Worm (Caenorhabditis elegans) whole organism, young adult: Measurements from ENCODE around the gene cth-2.
"Not testable (repeated sequence)": the region's sequence is repeated elsewhere in the genome, so short reads cannot be mapped to it uniquely, and the experiment has no call there.

ENCODE experiments used
- B0035.1 ChIP-seq: sonication (generic microtip); optimal IDR thresholded peaks from 2 replicates; lab custom pipeline; 2016; ENCODE audit warnings: missing genetic modification characterization, mild to moderate bottlenecking, missing compliant biosample characterization, missing genotype, missing genetic modification reagents
- C17E4.6 ChIP-seq: fragments of 200-800 bp; sonication (Bioruptor generic); IDR thresholded peaks from 2 replicates; pipeline ENCODE4 v1.3.6; 2022; ENCODE audit warnings: missing genetic modification reagents, missing genetic modification characterization, missing compliant biosample characterization
- F22D6.2 ChIP-seq: sonication (generic microtip); optimal IDR thresholded peaks from 2 replicates; lab custom pipeline; 2016; ENCODE audit warnings: mild to moderate bottlenecking, missing genetic modification characterization, missing compliant biosample characterization
- T26A5.8 ChIP-seq: sonication (generic microtip); optimal IDR thresholded peaks from 2 replicates; lab custom pipeline; 2016; ENCODE audit warnings: missing genetic modification characterization, missing compliant biosample characterization
- Y53G8AR.9 ChIP-seq: fragments of 200-800 bp; sonication (Bioruptor generic); conservative IDR thresholded peaks from 2 replicates; pipeline ENCODE4 v1.3.6; 2022; ENCODE audit warnings: missing genetic modification reagents, missing genetic modification characterization, missing compliant biosample characterization
- ama-1 ChIP-seq, 3 experiments: fragments of 150-350 bp in 1 of 3; sonication (generic microtip) in 2 of 3; optimal IDR thresholded peaks; 2 replicates each; lab custom pipeline; 2014 to 2018; ENCODE audit warnings: missing biosample characterization in 2 of 3, missing genetic modification characterization in 2 of 3, missing genetic modification reagents in 2 of 3
- aptf-2 ChIP-seq: fragments of 200-800 bp; sonication (Bioruptor generic); conservative IDR thresholded peaks from 2 replicates; pipeline ENCODE4 v1.3.6; 2022; ENCODE audit warnings: missing genetic modification reagents, missing genetic modification characterization, missing compliant biosample characterization
- atf-7 ChIP-seq: sonication (generic microtip); optimal IDR thresholded peaks from 2 replicates; lab custom pipeline; 2017; ENCODE audit warnings: mild to moderate bottlenecking, missing genetic modification characterization, missing compliant biosample characterization
- attf-6 ChIP-seq: fragments of 200-800 bp; sonication (Bioruptor generic); IDR thresholded peaks from 2 replicates; pipeline ENCODE4 v1.3.6; 2022; ENCODE audit warnings: missing genetic modification reagents, missing genetic modification characterization, missing compliant biosample characterization
- bed-1 ChIP-seq: fragments of 200-800 bp; sonication (Bioruptor generic); IDR thresholded peaks from 2 replicates; pipeline ENCODE4 v1.3.6; 2022; ENCODE audit warnings: missing genetic modification reagents, missing genetic modification characterization, missing compliant biosample characterization
- cebp-1 ChIP-seq, 2 experiments: fragments of 200-800 bp in 1 of 2; sonication (Bioruptor generic) in 1 of 2; sonication (generic microtip) in 1 of 2; IDR thresholded peaks in 1 of 2; optimal IDR thresholded peaks in 1 of 2; 2 replicates each; pipeline versions ENCODE4 v1.3.6 to Lab custom; 2017 to 2022; ENCODE audit warnings: missing compliant biosample characterization in 2 of 2, missing genetic modification characterization in 2 of 2, mild to moderate bottlenecking in 1 of 2, missing genetic modification reagents in 1 of 2, moderate library complexity in 1 of 2
- ceh-27 ChIP-seq: fragments of 200-800 bp; sonication (Bioruptor generic); optimal IDR thresholded peaks from 2 replicates; lab custom pipeline; 2018; ENCODE audit warnings: mild to moderate bottlenecking, missing genetic modification characterization, moderate library complexity, missing compliant biosample characterization
- ceh-91 ChIP-seq: fragments of 200-800 bp; sonication (Bioruptor generic); IDR thresholded peaks from 2 replicates; pipeline ENCODE4 v1.3.6; 2022; ENCODE audit warnings: missing genetic modification reagents, missing genetic modification characterization, missing compliant biosample characterization
- chd-7 ChIP-seq: sonication (generic microtip); optimal IDR thresholded peaks from 2 replicates; lab custom pipeline; 2016; ENCODE audit warnings: mild to moderate bottlenecking, missing genetic modification characterization, moderate library complexity, missing compliant biosample characterization
- dpff-1 ChIP-seq: sonication (generic microtip); optimal IDR thresholded peaks from 2 replicates; lab custom pipeline; 2017; ENCODE audit warnings: mild to moderate bottlenecking, missing genetic modification characterization, missing compliant biosample characterization
- ekl-4 ChIP-seq: fragments of 200-800 bp; sonication (Bioruptor generic); IDR thresholded peaks from 2 replicates; pipeline ENCODE4 v1.3.6; 2022; ENCODE audit warnings: missing genetic modification reagents, missing genetic modification characterization, missing compliant biosample characterization
- hmg-1.2 ChIP-seq: fragments of 200-800 bp; sonication (Bioruptor generic); IDR thresholded peaks from 2 replicates; pipeline ENCODE4 v1.3.6; 2022; ENCODE audit warnings: missing genetic modification reagents, missing genetic modification characterization, missing compliant biosample characterization
- hsf-1 ChIP-seq: fragments of 200-800 bp; sonication (Bioruptor generic); IDR thresholded peaks from 2 replicates; pipeline ENCODE4 v1.3.6; 2022; ENCODE audit warnings: missing genetic modification reagents, missing genetic modification characterization, missing compliant biosample characterization
- lin-26 ChIP-seq: fragments of 200-800 bp; sonication (Bioruptor generic); IDR thresholded peaks from 2 replicates; pipeline ENCODE4 v1.3.6; 2022; ENCODE audit warnings: missing genetic modification reagents, missing genetic modification characterization, missing compliant biosample characterization
- lin-35 ChIP-seq, 3 experiments: fragments of 150-350 bp in 2 of 3; sonication (generic microtip) in 1 of 3; optimal IDR thresholded peaks; 2 replicates each; lab custom pipeline; 2014 to 2018; ENCODE audit warnings: missing biosample characterization in 3 of 3, missing genetic modification characterization in 3 of 3, missing genetic modification reagents in 3 of 3
- lin-54 ChIP-seq: fragments of 200-800 bp; sonication (Bioruptor generic); optimal IDR thresholded peaks from 2 replicates; lab custom pipeline; 2018; ENCODE audit warnings: mild to moderate bottlenecking, missing genetic modification characterization, missing compliant biosample characterization
- lir-1 ChIP-seq: fragments of 200-800 bp; sonication (Bioruptor generic); conservative IDR thresholded peaks from 2 replicates; pipeline ENCODE4 v1.3.6; 2022; ENCODE audit warnings: missing genetic modification reagents, missing genetic modification characterization, missing compliant biosample characterization
- lsy-27 ChIP-seq: sonication (generic microtip); optimal IDR thresholded peaks from 2 replicates; lab custom pipeline; 2017; ENCODE audit warnings: missing genetic modification characterization, mild to moderate bottlenecking, missing compliant biosample characterization, antibody characterized with exemption, missing genotype, borderline replicate concordance; ENCODE audit not compliant: insufficient read depth
- madf-6 ChIP-seq: fragments of 200-800 bp; sonication (Bioruptor generic); IDR thresholded peaks from 2 replicates; pipeline ENCODE4 v1.3.6; 2022; ENCODE audit warnings: missing genetic modification reagents, missing genetic modification characterization, missing compliant biosample characterization
- madf-8 ChIP-seq: fragments of 200-800 bp; sonication (Bioruptor generic); conservative IDR thresholded peaks from 2 replicates; pipeline ENCODE4 v1.3.6; 2022; ENCODE audit warnings: missing genetic modification reagents, missing genetic modification characterization, missing compliant biosample characterization
- mcd-1 ChIP-seq: fragments of 200-800 bp; sonication (Bioruptor generic); IDR thresholded peaks from 2 replicates; pipeline ENCODE4 v1.3.6; 2022; ENCODE audit warnings: missing genetic modification reagents, missing genetic modification characterization, missing compliant biosample characterization
- mes-4 ChIP-seq: sonication (generic microtip); optimal IDR thresholded peaks from 2 replicates; lab custom pipeline; 2016; ENCODE audit warnings: missing genotype, missing genetic modification characterization, missing compliant biosample characterization
- nfyb-1 ChIP-seq: fragments of 200-800 bp; sonication (Bioruptor generic); IDR thresholded peaks from 2 replicates; pipeline ENCODE4 v1.3.6; 2022; ENCODE audit warnings: missing genetic modification reagents, missing genetic modification characterization, missing compliant biosample characterization
- pbrm-1 ChIP-seq: fragments of 200-800 bp; sonication (Bioruptor generic); IDR thresholded peaks from 2 replicates; pipeline ENCODE4 v1.3.6; 2022; ENCODE audit warnings: missing genetic modification reagents, missing genetic modification characterization, missing compliant biosample characterization
- repo-1 ChIP-seq: sonication (generic microtip); optimal IDR thresholded peaks from 2 replicates; lab custom pipeline; 2017; ENCODE audit warnings: mild to moderate bottlenecking, missing genetic modification characterization, missing compliant biosample characterization
- rpc-1 ChIP-seq, 2 experiments: fragments of 150-350 bp in 1 of 2; sonication (generic microtip) in 1 of 2; optimal IDR thresholded peaks; 2 replicates each; lab custom pipeline; 2014 to 2018; ENCODE audit warnings: missing biosample characterization in 1 of 2, missing genetic modification characterization in 1 of 2, missing genetic modification reagents in 1 of 2, missing genotype in 1 of 2
- sdz-38 ChIP-seq: sonication (generic microtip); optimal IDR thresholded peaks from 2 replicates; lab custom pipeline; 2016; ENCODE audit warnings: missing genotype, missing genetic modification characterization, missing compliant biosample characterization
- somi-1 ChIP-seq: fragments of 200-800 bp; sonication (Bioruptor generic); optimal IDR thresholded peaks from 2 replicates; lab custom pipeline; 2018; ENCODE audit warnings: mild to moderate bottlenecking, missing genetic modification characterization, missing compliant biosample characterization
- unc-130 ChIP-seq: sonication (generic microtip); optimal IDR thresholded peaks from 2 replicates; lab custom pipeline; 2016; ENCODE audit warnings: missing genetic modification reagents, missing genetic modification characterization, missing compliant biosample characterization
- zfh-2 ChIP-seq: fragments of 200-800 bp; sonication (Bioruptor generic); conservative IDR thresholded peaks from 2 replicates; pipeline ENCODE4 v1.3.6; 2022; ENCODE audit warnings: missing genetic modification reagents, missing genetic modification characterization, missing compliant biosample characterization
- zim-3 ChIP-seq: sonication (generic microtip); optimal IDR thresholded peaks from 2 replicates; lab custom pipeline; 2017; ENCODE audit warnings: mild to moderate bottlenecking, missing genetic modification characterization, moderate library complexity, missing compliant biosample characterization
- ztf-22 ChIP-seq: fragments of 200-800 bp; sonication (Bioruptor generic); optimal IDR thresholded peaks from 2 replicates; lab custom pipeline; 2018; ENCODE audit warnings: mild to moderate bottlenecking, missing genetic modification characterization, moderate library complexity, missing compliant biosample characterization
- ztf-28 ChIP-seq: fragments of 200-800 bp; sonication (Bioruptor generic); IDR thresholded peaks from 2 replicates; pipeline ENCODE4 v1.3.6; 2022; ENCODE audit warnings: missing genetic modification reagents, missing genetic modification characterization, missing compliant biosample characterization

cth-2 gene

ce11 chrII:7090852-7091251 is 33.1 kb upstream of the cth-2 start (continued):
- TF ChIP-seq lir-1 (GFP tag; lab: Robert Waterston, UW) (no peak), Y53G8AR.9 (GFP tag; lab: Robert Waterston, UW) (no peak), rpc-1 (optimal IDR thresholded peaks at IDR 0.05; lab: Kevin White, UChicago) (no peak), rpc-1 (tag; optimal IDR thresholded peaks at IDR 0.05; lab: Kevin White, UChicago) (no peak)

- no peak for TF ChIP-seq F22D6.2 (tag; lab: Kevin White, UChicago)
- TF ChIP-seq hmg-1.2 (GFP tag; lab: Robert Waterston, UW): peak; percentile 84
- TF ChIP-seq mes-4 (tag; lab: Kevin White, UChicago): no peak
- TF ChIP-seq zfh-2: no peak
- TF ChIP-seq lin-26 (GFP tag; lab: Robert Waterston, UW): no peak
- no peak for TF ChIP-seq somi-1
- no peak for TF ChIP-seq C17E4.6 (GFP tag; lab: Robert Waterston, UW)
- TF ChIP-seq unc-130: no peak
- TF ChIP-seq ceh-91 (GFP tag; lab: Robert Waterston, UW): no peak
- TF ChIP-seq, all 124 proteins: peak for 1
These were observed 32.3 kb upstream of the cth-2 start for ce11 chrII:7090085-7090484.

- peak; percentile 73 for TF ChIP-seq madf-6 (GFP tag; lab: Robert Waterston, UW)
- peak; percentile 54 for TF ChIP-seq madf-8 (GFP tag; lab: Robert Waterston, UW)
These were observed 30.5 kb upstream of the cth-2 start for ce11 chrII:7088283-7088682.

- TF ChIP-seq ztf-28 (GFP tag; lab: Robert Waterston, UW); ama-1 (optimal IDR thresholded peaks at IDR 0.05; lab: Kevin White, UChicago); ama-1 (GFP tag; optimal IDR thresholded peaks at IDR 0.05; lab: Kevin White, UChicago); mcd-1 (GFP tag; lab: Robert Waterston, UW): not testable (repeated sequence)
These were observed 26.3 kb upstream of the cth-2 start, which contains the start of the genes T02G5.14 and T02G5.15 for ce11 chrII:7084021-7084420. TSS of gene T02G5.14 (plus strand) at chrII:7084321. TSS of gene T02G5.15 (plus strand) at chrII:7084321.

- TF ChIP-seq Y53G8AR.9 (GFP tag; lab: Robert Waterston, UW) (peak; percentile 78), attf-6 (GFP tag; lab: Robert Waterston, UW) (no peak), ekl-4 (GFP tag; lab: Robert Waterston, UW) (0 out of 2 replicates have a peak, but pooled peaks have one; percentile 17), ama-1 (optimal IDR thresholded peaks at IDR 0.05; lab: Kevin White, UChicago) (peak; percentile 29), ama-1 (GFP tag; optimal IDR thresholded peaks at IDR 0.05; lab: Kevin White, UChicago) (no peak), madf-6 (GFP tag; lab: Robert Waterston, UW) (peak; percentile 29; the same call in 1 of the 2 replicates), atf-7 (tag; lab: Kevin White, UChicago) (no peak), T26A5.8 (tag; lab: Kevin White, UChicago) (no peak), ceh-27 (no peak), aptf-2 (GFP tag; lab: Robert Waterston, UW) (no peak), lsy-27 (tag; lab: Kevin White, UChicago) (no peak), lin-54 (GFP tag; lab: Kevin White, UChicago) (peak; percentile 5), repo-1 (peak; percentile 8), zim-3 (tag; lab: Kevin White, UChicago) (peak; percentile 74), hsf-1 (GFP tag; lab: Robert Waterston, UW) (no peak), dpff-1 (tag; lab: Kevin White, UChicago) (peak; percentile 75), pbrm-1 (GFP tag; lab: Robert Waterston, UW) (0 out of 2 replicates have a peak, but pooled peaks have one; percentile 15), nfyb-1 (peak; percentile 42; the same call in 1 of the 2 replicates), cebp-1 (GFP tag; IDR thresholded peaks at IDR 0.05; lab: Robert Waterston, UW) (no peak), cebp-1 (tag; optimal IDR thresholded peaks at IDR 0.05; lab: Kevin White, UChicago) (peak; percentile 36), sdz-38 (no peak), bed-1 (GFP tag; lab: Robert Waterston, UW) (no peak), lin-35 (GFP tag; optimal IDR thresholded peaks at IDR 0.05; lab: Kevin White, UChicago) (peak in 1 of 3 experiments; percentile 3), chd-7 (tag; lab: Kevin White, UChicago) (peak; percentile 21), mcd-1 (GFP tag; lab: Robert Waterston, UW) (peak; percentile 36), B0035.1 (tag; lab: Kevin White, UChicago) (no peak), ztf-22 (peak; percentile 20)
These were observed 17.9 kb upstream of the cth-2 start, which contains the start of gene T02G5.7 for ce11 chrII:7075564-7076228. TSS of gene T02G5.7 (plus strand) at chrII:7075614.
